Worm (Caenorhabditis elegans): ENCODE data around the gene lect-2.

DNA sequence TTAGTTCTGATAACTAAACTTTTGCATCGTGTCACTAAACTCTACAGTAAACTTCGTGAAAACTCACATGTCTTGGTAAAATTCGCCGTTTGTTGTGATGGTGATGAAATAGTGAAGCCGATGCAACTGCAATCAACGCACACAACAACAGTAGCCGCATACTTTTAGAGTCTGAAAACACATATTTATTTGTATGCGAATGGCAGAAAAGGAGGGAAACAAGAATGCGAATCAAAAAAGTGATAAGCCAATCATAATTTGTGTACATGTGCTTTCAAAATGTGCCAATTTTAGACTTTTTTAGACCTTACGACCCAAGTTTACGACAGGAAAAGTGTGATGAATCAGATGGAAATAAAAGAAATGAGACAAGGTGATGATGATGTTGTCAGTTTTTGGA, 14.8 kb downstream of the lect-2 start, which contains the start of gene K05F1.10:
- no peak for TF ChIP-seq lin-11 (tag; optimal IDR thresholded peaks at IDR 0.05)
- TF ChIP-seq hlh-8 (tag; optimal IDR thresholded peaks at IDR 0.05) = no peak
- TF ChIP-seq eyg-1 (tag; optimal IDR thresholded peaks at IDR 0.05) = no peak

Measured in whole organism, late embryonic.